Fruit fly (Drosophila melanogaster) whole organism, embryonic: ENCODE results near the gene foi.

Experiments used
- Abd-B ChIP-seq: fragments of 200-800 bp; sonication (Bioruptor generic); optimal IDR thresholded peaks from 2 replicates; lab custom pipeline; 2018; ENCODE audit warnings: missing biosample characterization, mild to moderate bottlenecking, missing genetic modification characterization, moderate library complexity
- Aef1 ChIP-seq: fragments of 200-800 bp; sonication (Bioruptor generic); IDR thresholded peaks from 3 replicates; pipeline ENCODE4 v1.3.6; 2022; ENCODE audit warnings: missing biosample characterization, missing genetic modification characterization
- Bgb ChIP-seq: fragments of 200-800 bp; sonication (Bioruptor generic); IDR thresholded peaks from 2 replicates; pipeline ENCODE4 v1.3.6; 2022; ENCODE audit warnings: missing biosample characterization, missing genetic modification characterization; ENCODE audit not compliant: partially characterized antibody
- C15 ChIP-seq: fragments of 200-800 bp; sonication (Bioruptor generic); IDR thresholded peaks from 3 replicates; pipeline ENCODE4 v1.3.6; 2022; ENCODE audit warnings: missing biosample characterization, missing genetic modification characterization
- CG10321 ChIP-seq: fragments of 200-800 bp; sonication (Bioruptor generic); IDR thresholded peaks from 2 replicates; pipeline ENCODE4 v1.3.6; 2022; ENCODE audit warnings: missing biosample characterization, missing genetic modification characterization
- CG11695 ChIP-seq: fragments of 200-800 bp; sonication (Bioruptor generic); IDR thresholded peaks from 3 replicates; pipeline ENCODE4 v1.3.6; 2022; ENCODE audit warnings: missing biosample characterization, missing genetic modification characterization
- CG14710 ChIP-seq: fragments of 200-800 bp; sonication (Bioruptor generic); optimal IDR thresholded peaks from 3 replicates; lab custom pipeline; 2019; ENCODE audit warnings: missing biosample characterization, mild to moderate bottlenecking, missing genetic modification characterization, moderate library complexity
- CG15514 ChIP-seq: fragments of 200-800 bp; sonication (Bioruptor generic); optimal IDR thresholded peaks from 3 replicates; lab custom pipeline; 2017; ENCODE audit warnings: missing biosample characterization, missing genetic modification characterization, mild to moderate bottlenecking, moderate library complexity, missing genetic modification reagents
- CG1603 ChIP-seq: fragments of 200-800 bp; sonication (Bioruptor generic); optimal IDR thresholded peaks from 2 replicates; lab custom pipeline; 2019; ENCODE audit warnings: missing biosample characterization, mild to moderate bottlenecking, missing genetic modification characterization, moderate library complexity
- CG17829 ChIP-seq: fragments of 200-800 bp; optimal IDR thresholded peaks from 2 replicates; lab custom pipeline; 2019; ENCODE audit warnings: missing biosample characterization, mild to moderate bottlenecking, missing genetic modification characterization, moderate library complexity
- CG2199 ChIP-seq: fragments of 200-800 bp; sonication (Bioruptor generic); IDR thresholded peaks from 3 replicates; pipeline ENCODE4 v1.3.6; 2022; ENCODE audit warnings: missing biosample characterization, missing genetic modification characterization
- CG30431 ChIP-seq: fragments of 200-800 bp; sonication (Bioruptor generic); optimal IDR thresholded peaks from 2 replicates; lab custom pipeline; 2017; ENCODE audit warnings: missing biosample characterization, missing genetic modification characterization
- CG33557 ChIP-seq: fragments of 200-800 bp; sonication (Bioruptor generic); optimal IDR thresholded peaks from 2 replicates; lab custom pipeline; 2019; ENCODE audit warnings: missing biosample characterization, mild to moderate bottlenecking, missing genetic modification characterization, moderate library complexity
- CG4328 ChIP-seq: fragments of 200-800 bp; sonication (Bioruptor generic); optimal IDR thresholded peaks from 3 replicates; lab custom pipeline; 2017; ENCODE audit warnings: missing biosample characterization, missing genetic modification reagents, missing genetic modification characterization
- CG4360 ChIP-seq: fragments of 200-800 bp; sonication (Bioruptor generic); IDR thresholded peaks from 2 replicates; pipeline ENCODE4 v1.3.6; 2022; ENCODE audit warnings: missing biosample characterization, missing genetic modification characterization
- CG4617 ChIP-seq: fragments of 200-800 bp; sonication (Bioruptor generic); optimal IDR thresholded peaks from 3 replicates; lab custom pipeline; 2016; ENCODE audit warnings: missing biosample characterization, missing genetic modification characterization, borderline replicate concordance
- CG4707 ChIP-seq: fragments of 200-800 bp; sonication (Bioruptor generic); optimal IDR thresholded peaks from 2 replicates; lab custom pipeline; 2018; ENCODE audit warnings: missing biosample characterization, mild to moderate bottlenecking, missing genetic modification characterization, moderate library complexity
- CG6683 ChIP-seq: fragments of 200-800 bp; sonication (Bioruptor generic); optimal IDR thresholded peaks from 2 replicates; lab custom pipeline; 2017; ENCODE audit warnings: missing biosample characterization, mild to moderate bottlenecking, missing genetic modification characterization, missing genetic modification reagents
- CG6813 ChIP-seq: fragments of 200-800 bp; sonication (Bioruptor generic); optimal IDR thresholded peaks from 2 replicates; lab custom pipeline; 2017; ENCODE audit warnings: missing biosample characterization, missing genetic modification characterization, mild to moderate bottlenecking, moderate library complexity, missing genetic modification reagents
- CG8089 ChIP-seq: fragments of 200-800 bp; sonication (Bioruptor generic); optimal IDR thresholded peaks from 3 replicates; lab custom pipeline; 2016; ENCODE audit warnings: missing biosample characterization, missing genetic modification characterization
- CG8281 ChIP-seq: fragments of 200-800 bp; sonication (Bioruptor generic); optimal IDR thresholded peaks from 2 replicates; lab custom pipeline; 2018; ENCODE audit warnings: missing biosample characterization, mild to moderate bottlenecking, missing genetic modification characterization, moderate library complexity
- CG8290 ChIP-seq, 3 experiments: fragments of 200-800 bp; sonication (Bioruptor generic); optimal IDR thresholded peaks; 2 replicates each; lab custom pipeline; 2016 to 2019; ENCODE audit warnings: missing biosample characterization in 3 of 3, missing genetic modification characterization in 3 of 3, mild to moderate bottlenecking in 2 of 3, moderate library complexity in 1 of 3
- CG9727 ChIP-seq: fragments of 200-800 bp; sonication (Bioruptor generic); optimal IDR thresholded peaks from 3 replicates; lab custom pipeline; 2017; ENCODE audit warnings: missing biosample characterization, mild to moderate bottlenecking, missing genetic modification characterization
- Chrac-16 ChIP-seq: fragments of 200-800 bp; sonication (Bioruptor generic); optimal IDR thresholded peaks from 3 replicates; lab custom pipeline; 2016; ENCODE audit warnings: missing biosample characterization, missing genetic modification characterization
- CrebB ChIP-seq: fragments of 200-800 bp; sonication (Bioruptor generic); optimal IDR thresholded peaks from 3 replicates; lab custom pipeline; 2018; ENCODE audit warnings: missing biosample characterization, mild to moderate bottlenecking, missing genetic modification characterization
- ERR ChIP-seq: fragments of 200-800 bp; sonication (Bioruptor generic); optimal IDR thresholded peaks from 2 replicates; lab custom pipeline; 2016; ENCODE audit warnings: missing biosample characterization, missing genetic modification characterization
- Eip74EF ChIP-seq, 2 experiments: fragments of 200-800 bp in 1 of 2; fragments of >200 bp in 1 of 2; sonication (Bioruptor generic) in 1 of 2; optimal IDR thresholded peaks; 2 replicates each; lab custom pipeline; 2017 to 2019; ENCODE audit warnings: missing biosample characterization in 2 of 2, missing genetic modification characterization in 2 of 2, mild to moderate bottlenecking in 1 of 2, moderate library complexity in 1 of 2
- HLH54F ChIP-seq: fragments of 200-800 bp; sonication (Bioruptor generic); optimal IDR thresholded peaks from 3 replicates; lab custom pipeline; 2016; ENCODE audit warnings: missing biosample characterization, missing genetic modification characterization
- Spps ChIP-seq: fragments of 200-800 bp; sonication (Bioruptor generic); optimal IDR thresholded peaks from 2 replicates; lab custom pipeline; 2018; ENCODE audit warnings: missing biosample characterization, mild to moderate bottlenecking, missing genetic modification characterization
- Sry-β ChIP-seq: fragments of 200-800 bp; sonication (Bioruptor generic); optimal IDR thresholded peaks from 2 replicates; lab custom pipeline; 2018; ENCODE audit warnings: missing biosample characterization, mild to moderate bottlenecking, missing genetic modification characterization, moderate library complexity
- Usf ChIP-seq: fragments of 200-800 bp; sonication (Bioruptor generic); optimal IDR thresholded peaks from 2 replicates; lab custom pipeline; 2017; ENCODE audit warnings: missing genotype, missing biosample characterization, missing genetic modification characterization
- Vsx1 ChIP-seq: fragments of 200-800 bp; sonication (Bioruptor generic); optimal IDR thresholded peaks from 2 replicates; lab custom pipeline; 2017; ENCODE audit warnings: missing biosample characterization, mild to moderate bottlenecking, missing genetic modification characterization, missing genetic modification reagents
- chif ChIP-seq, 2 experiments: fragments of 200-800 bp; sonication (Bioruptor generic); optimal IDR thresholded peaks; 3 replicates each; lab custom pipeline; 2016; ENCODE audit warnings: missing biosample characterization in 2 of 2, missing genetic modification characterization in 2 of 2
- disco-r ChIP-seq: fragments of 200-800 bp; sonication (Bioruptor generic); optimal IDR thresholded peaks from 2 replicates; lab custom pipeline; 2016; ENCODE audit warnings: missing biosample characterization, missing genetic modification characterization
- ewg ChIP-seq: fragments of 200-800 bp; sonication (Bioruptor generic); optimal IDR thresholded peaks from 3 replicates; lab custom pipeline; 2017; ENCODE audit warnings: mild to moderate bottlenecking, missing biosample characterization, missing genetic modification reagents, missing genetic modification characterization
- fd96Cb ChIP-seq: fragments of 200-800 bp; sonication (Bioruptor generic); optimal IDR thresholded peaks from 2 replicates; lab custom pipeline; 2018; ENCODE audit warnings: missing biosample characterization, mild to moderate bottlenecking, missing genetic modification characterization, moderate library complexity
- ind ChIP-seq: fragments of 200-800 bp; sonication (Bioruptor generic); optimal IDR thresholded peaks from 3 replicates; lab custom pipeline; 2016; ENCODE audit warnings: missing biosample characterization, missing genetic modification characterization
- jumu ChIP-seq: fragments of 200-800 bp; sonication (Bioruptor generic); optimal IDR thresholded peaks from 3 replicates; lab custom pipeline; 2016; ENCODE audit warnings: missing biosample characterization, missing genetic modification characterization
- nmo ChIP-seq: fragments of 200-800 bp; sonication (Bioruptor generic); optimal IDR thresholded peaks from 2 replicates; lab custom pipeline; 2018; ENCODE audit warnings: missing biosample characterization, mild to moderate bottlenecking, missing genetic modification characterization, moderate library complexity
- odd ChIP-seq: fragments of 200-800 bp; sonication (Bioruptor generic); optimal IDR thresholded peaks from 2 replicates; lab custom pipeline; 2017; ENCODE audit warnings: missing biosample characterization, mild to moderate bottlenecking, missing genetic modification characterization
- pita ChIP-seq: fragments of 200-800 bp; sonication (Bioruptor generic); optimal IDR thresholded peaks from 2 replicates; lab custom pipeline; 2017; ENCODE audit warnings: missing biosample characterization, mild to moderate bottlenecking, missing genetic modification characterization
- salm ChIP-seq: fragments of 200-800 bp; sonication (Bioruptor generic); optimal IDR thresholded peaks from 2 replicates; lab custom pipeline; 2018; ENCODE audit warnings: missing biosample characterization, mild to moderate bottlenecking, missing genetic modification characterization
- slbo ChIP-seq: fragments of 200-800 bp; sonication (Bioruptor generic); IDR thresholded peaks from 2 replicates; pipeline ENCODE4 v1.3.6; 2022; ENCODE audit warnings: missing biosample characterization, missing genetic modification characterization
- tin ChIP-seq: fragments of 200-800 bp; sonication (Bioruptor generic); optimal IDR thresholded peaks from 3 replicates; lab custom pipeline; 2016; ENCODE audit warnings: missing biosample characterization, missing genetic modification characterization
- tio ChIP-seq: fragments of 200-800 bp; sonication (Bioruptor generic); optimal IDR thresholded peaks from 2 replicates; lab custom pipeline; 2017; ENCODE audit warnings: missing biosample characterization, missing genetic modification characterization, inconsistent platforms
- toy ChIP-seq: fragments of 200-800 bp; sonication (Bioruptor generic); IDR thresholded peaks from 2 replicates; pipeline ENCODE4 v1.3.6; 2022; ENCODE audit warnings: missing biosample characterization, missing genetic modification characterization
- trem ChIP-seq: fragments of 200-800 bp; optimal IDR thresholded peaks from 3 replicates; lab custom pipeline; 2019; ENCODE audit warnings: missing biosample characterization, mild to moderate bottlenecking, missing genetic modification characterization, moderate library complexity
- wdn ChIP-seq: fragments of 200-800 bp; sonication (Bioruptor generic); IDR thresholded peaks from 2 replicates; pipeline ENCODE4 v1.3.6; 2022; ENCODE audit warnings: missing biosample characterization, missing genetic modification characterization
- zen ChIP-seq: fragments of 200-800 bp; sonication (Bioruptor generic); optimal IDR thresholded peaks from 3 replicates; lab custom pipeline; 2018; ENCODE audit warnings: missing biosample characterization, mild to moderate bottlenecking, missing genetic modification characterization, moderate library complexity

Gene foi

dm6 chr3L:8506975-8507441, 18.0 kb upstream of the foi start, which contains the start of gene CG43163 (continued):
- TF ChIP-seq tio (no peak), CG8281 (no peak), chif (GFP tag; optimal IDR thresholded peaks at IDR 0.05; lab: Kevin White, UChicago) (peak; percentile 27 to 47), pita (GFP tag; lab: Kevin White, UChicago) (no peak), CG30431 (GFP tag; lab: Kevin White, UChicago) (peak; percentile 47), ewg (GFP tag; lab: Kevin White, UChicago) (peak; percentile 13), CG6813 (no peak), Spps (peak; percentile 45), tin (GFP tag; lab: Kevin White, UChicago) (peak; percentile 70), CG9727 (GFP tag; lab: Kevin White, UChicago) (peak; percentile 66), Aef1 (GFP tag; lab: Robert Waterston, UW) (peak; percentile 72), Vsx1 (no peak), Bgb (peak; percentile 43; the same call in 1 of the 2 replicates), CG4328 (GFP tag; lab: Kevin White, UChicago) (no peak), CG10321 (GFP tag; lab: Robert Waterston, UW) (0 out of 2 replicates have a peak, but pooled peaks have one; percentile 17), Sry-β (GFP tag; lab: Kevin White, UChicago) (no peak), salm (tag; lab: Kevin White, UChicago) (peak; percentile 47), fd96Cb (tag; lab: Kevin White, UChicago) (peak; percentile 50), CG14710 (tag; lab: Kevin White, UChicago) (peak; percentile 68), Chrac-16 (peak; percentile 52), CG17829 (tag; lab: Kevin White, UChicago) (peak; percentile 70), jumu (GFP tag; lab: Kevin White, UChicago) (no peak), C15 (GFP tag; lab: Robert Waterston, UW) (no peak), trem (tag; lab: Kevin White, UChicago) (peak; percentile 79), zen (tag; lab: Kevin White, UChicago) (peak; percentile 60), CG8089 (GFP tag; lab: Kevin White, UChicago) (peak; percentile 50), ERR (GFP tag; lab: Kevin White, UChicago) (no peak), Abd-B (GFP tag; lab: Kevin White, UChicago) (peak; percentile 42), CG8290 (GFP tag; optimal IDR thresholded peaks at IDR 0.05; lab: Kevin White, UChicago) (peak; percentile 47), CG8290 (tag; optimal IDR thresholded peaks at IDR 0.05; lab: Kevin White, UChicago) (peak; percentile 32 to 84), CG4707 (GFP tag; lab: Kevin White, UChicago) (peak; percentile 22), CG4360 (GFP tag; lab: Robert Waterston, UW) (peak; percentile 85), wdn (GFP tag; lab: Robert Waterston, UW) (peak; percentile 57; the same call in 1 of the 2 replicates), nmo (GFP tag; lab: Kevin White, UChicago) (peak; percentile 68), toy (no peak), ind (GFP tag; lab: Kevin White, UChicago) (peak; percentile 35), CG4617 (GFP tag; lab: Kevin White, UChicago) (peak; percentile 42), slbo (GFP tag; lab: Robert Waterston, UW) (peak; percentile 80), CG33557 (no peak), disco-r (GFP tag; lab: Kevin White, UChicago) (no peak), HLH54F (peak; percentile 66), odd (no peak), Eip74EF (GFP tag; optimal IDR thresholded peaks at IDR 0.05; lab: Kevin White, UChicago) (peak in 1 of 2 experiments; percentile 58), Usf (GFP tag; lab: Kevin White, UChicago) (no peak), CG11695 (0 out of 3 replicates have a peak, but pooled peaks have one; percentile 33), CrebB (tag; lab: Kevin White, UChicago) (peak; percentile 47), CG1603 (tag; lab: Kevin White, UChicago) (peak; percentile 80), CG6683 (GFP tag; lab: Kevin White, UChicago) (peak; percentile 78), CG15514 (GFP tag; lab: Kevin White, UChicago) (peak; percentile 65), CG2199 (GFP tag; lab: Robert Waterston, UW) (peak; percentile 42; the same call in 1 of the 3 replicates)
